Fruit fly (Drosophila melanogaster): ENCODE results near the gene Trf4.

Trf4 gene

dm6 chr2L:2664762-2665161, at the start of gene Trf4:
Gene Trf4 (plus strand): TSS chr2L:2665062.
- no peak for TF ChIP-seq noc (tag; optimal IDR thresholded peaks at IDR 0.05)

- no peak for TF ChIP-seq noc (tag; optimal IDR thresholded peaks at IDR 0.05)
These were observed 45.0 kb upstream of the Trf4 start, which contains the start of gene CG43403 for dm6 chr2L:2619887-2620286. Gene CG43403 (plus strand): TSS chr2L:2620187.

- TF ChIP-seq noc (tag; optimal IDR thresholded peaks at IDR 0.05): no peak
These were observed 40.9 kb upstream of the Trf4 start for dm6 chr2L:2623947-2624346.

- TF ChIP-seq noc (tag; optimal IDR thresholded peaks at IDR 0.05): no peak
These were observed 37.4 kb upstream of the Trf4 start for dm6 chr2L:2627507-2627906.

dm6 chr2L:2628760-2629159, 36.1 kb upstream of the Trf4 start:
- no peak for TF ChIP-seq noc (tag; optimal IDR thresholded peaks at IDR 0.05)

dm6 chr2L:2636326-2637001, 28.4 kb upstream of the Trf4 start:
- no peak for TF ChIP-seq noc (tag; optimal IDR thresholded peaks at IDR 0.05)

- TF ChIP-seq noc (tag; optimal IDR thresholded peaks at IDR 0.05): no peak
These were observed 27.9 kb upstream of the Trf4 start for dm6 chr2L:2637002-2637377.

dm6 chr2L:2647620-2648019, 17.2 kb upstream of the Trf4 start, which contains the start of the genes CG9962 and CG43851:
Gene CG9962 (minus strand): TSS chr2L:2647720.
Gene CG43851 (plus strand): TSS chr2L:2647886.
- no peak for TF ChIP-seq noc (tag; optimal IDR thresholded peaks at IDR 0.05)

dm6 chr2L:2652314-2652713, 12.5 kb upstream of the Trf4 start, which contains the start of gene CG33125:
Gene CG33125 (minus strand): TSS chr2L:2652414.
- no peak for TF ChIP-seq noc (tag; optimal IDR thresholded peaks at IDR 0.05)

- no peak for TF ChIP-seq noc (tag; optimal IDR thresholded peaks at IDR 0.05)
These were observed 12.1 kb upstream of the Trf4 start, which contains the start of gene Prosbeta4R1 for dm6 chr2L:2652746-2653145. Gene Prosbeta4R1 (plus strand): TSS chr2L:2653046.

- TF ChIP-seq noc (tag; optimal IDR thresholded peaks at IDR 0.05): no peak
These were observed 11.1 kb upstream of the Trf4 start, which contains the start of gene Or23a for dm6 chr2L:2653749-2654148. Gene Or23a (plus strand): TSS chr2L:2654049.

- no peak for TF ChIP-seq noc (tag; optimal IDR thresholded peaks at IDR 0.05)
These were observed 9.8 kb upstream of the Trf4 start, which contains the start of gene Prosbeta4R2 for dm6 chr2L:2655094-2655493. Gene Prosbeta4R2 (plus strand): TSS chr2L:2655394.

- TF ChIP-seq noc (tag; optimal IDR thresholded peaks at IDR 0.05): no peak
These were observed 4.7 kb downstream of the Trf4 start, which contains the start of gene Gr23a for dm6 chr2L:2669523-2669922. Gene Gr23a (plus strand): TSS chr2L:2669823.

- TF ChIP-seq noc (tag; optimal IDR thresholded peaks at IDR 0.05): no peak
These were observed 12.7 kb downstream of the Trf4 start, which contains the start of gene Tmtc1 for dm6 chr2L:2677553-2677952. Gene Tmtc1 (plus strand): TSS chr2L:2677734.

- TF ChIP-seq noc (tag; optimal IDR thresholded peaks at IDR 0.05): no peak
These were observed 31.5 kb downstream of the Trf4 start, which contains the start of gene Trf5 for dm6 chr2L:2696337-2696736. Gene Trf5 (minus strand): TSS chr2L:2696437.
